Worm (Caenorhabditis elegans) whole organism, L2 larva: Measurements from ENCODE around the gene C10A4.1.

Experiments used
- Y55F3AM.14 ChIP-seq: fragments of 200-800 bp; sonication (Bioruptor generic); optimal IDR thresholded peaks from 2 replicates; lab custom pipeline; 2018; ENCODE audit warnings: mild to moderate bottlenecking, missing genetic modification characterization, missing compliant biosample characterization
- ama-1 ChIP-seq: fragments of 150-350 bp; optimal IDR thresholded peaks from 2 replicates; lab custom pipeline; 2018; ENCODE audit warnings: inconsistent platforms
- nhr-21 ChIP-seq: fragments of 150-350 bp; optimal IDR thresholded peaks from 2 replicates; lab custom pipeline; 2014; ENCODE audit warnings: missing biosample characterization, missing genetic modification characterization
- nhr-25 ChIP-seq: fragments of 150-350 bp; sonication (generic microtip); optimal IDR thresholded peaks from 3 replicates; lab custom pipeline; 2014; ENCODE audit warnings: missing biosample characterization, missing genetic modification characterization
- nhr-77 ChIP-seq: fragments of 150-350 bp; optimal IDR thresholded peaks from 2 replicates; lab custom pipeline; 2014; ENCODE audit warnings: missing biosample characterization, missing genetic modification characterization

DNA sequence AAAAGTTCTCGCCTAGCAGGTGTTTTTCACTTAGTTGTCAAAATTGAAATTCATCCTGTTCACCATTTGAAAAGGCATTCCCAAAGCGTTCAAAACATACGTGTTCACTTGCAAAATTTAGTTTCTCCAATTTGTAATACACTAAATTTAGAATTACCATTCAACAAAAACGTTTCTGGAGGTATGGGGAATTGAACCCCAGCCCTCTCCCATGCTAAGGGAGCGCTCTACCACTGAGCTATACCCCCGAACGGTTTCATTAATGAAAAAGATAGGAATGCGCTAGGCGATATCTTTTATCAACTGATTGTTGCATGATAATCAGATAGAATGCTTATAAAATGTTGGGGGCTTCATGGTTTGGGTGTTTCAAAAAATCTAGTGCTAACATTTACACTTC, 37.6 kb upstream of the C10A4.1 start:
- TF ChIP-seq nhr-77 (tag; lab: Kevin White, UChicago): no peak
- TF ChIP-seq nhr-25 (tag; lab: Kevin White, UChicago): no peak
- no peak for TF ChIP-seq ama-1
- no peak for TF ChIP-seq Y55F3AM.14 (GFP tag; lab: Kevin White, UChicago)
- no peak for TF ChIP-seq nhr-21
